Worm (Caenorhabditis elegans) whole organism, young adult: ENCODE measurements around the gene bath-42.

Source experiments
- B0035.1 ChIP-seq: sonication (generic microtip); optimal IDR thresholded peaks from 2 replicates; lab custom pipeline; 2016; ENCODE audit warnings: missing genetic modification characterization, mild to moderate bottlenecking, missing compliant biosample characterization, missing genotype, missing genetic modification reagents
- C17E4.6 ChIP-seq: fragments of 200-800 bp; sonication (Bioruptor generic); IDR thresholded peaks from 2 replicates; pipeline ENCODE4 v1.3.6; 2022; ENCODE audit warnings: missing genetic modification reagents, missing genetic modification characterization, missing compliant biosample characterization
- F23B12.7 ChIP-seq: sonication (generic microtip); optimal IDR thresholded peaks from 2 replicates; lab custom pipeline; 2017; ENCODE audit warnings: missing genetic modification characterization, mild to moderate bottlenecking, missing compliant biosample characterization, antibody characterized with exemption, moderate library complexity; ENCODE audit not compliant: insufficient read depth
- F39B2.1 ChIP-seq: fragments of 200-800 bp; sonication (Bioruptor generic); IDR thresholded peaks from 2 replicates; pipeline ENCODE4 v1.3.6; 2022; ENCODE audit warnings: missing genetic modification reagents, missing genetic modification characterization, missing compliant biosample characterization
- F49E8.2 ChIP-seq: sonication (generic microtip); optimal IDR thresholded peaks from 3 replicates; lab custom pipeline; 2017; ENCODE audit warnings: missing genetic modification characterization, mild to moderate bottlenecking, missing compliant biosample characterization, antibody characterized with exemption, moderate library complexity; ENCODE audit not compliant: insufficient read depth
- F52B5.7 ChIP-seq: sonication (generic microtip); optimal IDR thresholded peaks from 2 replicates; lab custom pipeline; 2016; ENCODE audit warnings: mild to moderate bottlenecking, missing genetic modification characterization, missing compliant biosample characterization
- F57C9.4 ChIP-seq: sonication (generic microtip); optimal IDR thresholded peaks from 2 replicates; lab custom pipeline; 2017; ENCODE audit warnings: mild to moderate bottlenecking, missing genetic modification characterization, missing compliant biosample characterization
- T07F8.4 ChIP-seq: sonication (generic microtip); optimal IDR thresholded peaks from 2 replicates; lab custom pipeline; 2016; ENCODE audit warnings: mild to moderate bottlenecking, missing genetic modification characterization, moderate library complexity, missing compliant biosample characterization
- Y53G8AR.9 ChIP-seq: fragments of 200-800 bp; sonication (Bioruptor generic); conservative IDR thresholded peaks from 2 replicates; pipeline ENCODE4 v1.3.6; 2022; ENCODE audit warnings: missing genetic modification reagents, missing genetic modification characterization, missing compliant biosample characterization
- Y67H2A.10 ChIP-seq: fragments of 200-800 bp; sonication (Bioruptor generic); conservative IDR thresholded peaks from 2 replicates; pipeline ENCODE4 v1.3.6; 2022; ENCODE audit warnings: missing genetic modification reagents, missing genetic modification characterization, missing compliant biosample characterization
- ZK185.1 ChIP-seq: sonication (generic microtip); optimal IDR thresholded peaks from 2 replicates; lab custom pipeline; 2016; ENCODE audit warnings: mild to moderate bottlenecking, missing genetic modification characterization, missing compliant biosample characterization; ENCODE audit not compliant: poor library complexity, severe bottlenecking
- ama-1 ChIP-seq, 3 experiments: fragments of 150-350 bp in 1 of 3; sonication (generic microtip) in 2 of 3; optimal IDR thresholded peaks; 2 replicates each; lab custom pipeline; 2014 to 2018; ENCODE audit warnings: missing biosample characterization in 2 of 3, missing genetic modification characterization in 2 of 3, missing genetic modification reagents in 2 of 3
- aptf-2 ChIP-seq: fragments of 200-800 bp; sonication (Bioruptor generic); conservative IDR thresholded peaks from 2 replicates; pipeline ENCODE4 v1.3.6; 2022; ENCODE audit warnings: missing genetic modification reagents, missing genetic modification characterization, missing compliant biosample characterization
- aptf-3 ChIP-seq: fragments of 200-800 bp; sonication (Bioruptor generic); IDR thresholded peaks from 2 replicates; pipeline ENCODE4 v1.3.6; 2022; ENCODE audit warnings: missing genetic modification characterization, missing compliant biosample characterization
- athp-1 ChIP-seq: sonication (generic microtip); optimal IDR thresholded peaks from 2 replicates; lab custom pipeline; 2017; ENCODE audit warnings: mild to moderate bottlenecking, missing genetic modification characterization, missing compliant biosample characterization
- cebp-2 ChIP-seq: fragments of 200-800 bp; sonication (Bioruptor generic); IDR thresholded peaks from 2 replicates; pipeline ENCODE4 v1.3.6; 2022; ENCODE audit warnings: missing genetic modification characterization, missing compliant biosample characterization
- ceh-91 ChIP-seq: fragments of 200-800 bp; sonication (Bioruptor generic); IDR thresholded peaks from 2 replicates; pipeline ENCODE4 v1.3.6; 2022; ENCODE audit warnings: missing genetic modification reagents, missing genetic modification characterization, missing compliant biosample characterization
- dpl-1 ChIP-seq: fragments of 150-350 bp; optimal IDR thresholded peaks from 2 replicates; lab custom pipeline; 2014; ENCODE audit warnings: missing biosample characterization, missing genetic modification reagents, missing genetic modification characterization
- egrh-3 ChIP-seq: fragments of 200-800 bp; sonication (Bioruptor generic); IDR thresholded peaks from 2 replicates; pipeline ENCODE4 v1.3.6; 2022; ENCODE audit warnings: missing genetic modification reagents, missing genetic modification characterization, missing compliant biosample characterization
- fkh-3 ChIP-seq: sonication (generic microtip); optimal IDR thresholded peaks from 2 replicates; lab custom pipeline; 2016; ENCODE audit warnings: mild to moderate bottlenecking, missing genetic modification characterization, missing compliant biosample characterization
- him-1 ChIP-seq: sonication (generic microtip); optimal IDR thresholded peaks from 2 replicates; lab custom pipeline; 2016; ENCODE audit warnings: missing genotype, missing genetic modification reagents, missing genetic modification characterization, missing compliant biosample characterization
- hrde-1 ChIP-seq: sonication (generic microtip); optimal IDR thresholded peaks from 2 replicates; lab custom pipeline; 2016; ENCODE audit warnings: missing genetic modification characterization, mild to moderate bottlenecking, missing compliant biosample characterization, moderate library complexity, missing genotype, missing genetic modification reagents, borderline replicate concordance
- lag-1 ChIP-seq: fragments of 200-800 bp; sonication (Bioruptor generic); IDR thresholded peaks from 2 replicates; pipeline ENCODE4 v1.3.6; 2022; ENCODE audit warnings: missing genetic modification reagents, missing genetic modification characterization, missing compliant biosample characterization
- let-607 ChIP-seq, 2 experiments: fragments of 200-800 bp in 1 of 2; sonication (Bioruptor generic) in 1 of 2; sonication (generic microtip) in 1 of 2; optimal IDR thresholded peaks; 2 replicates each; lab custom pipeline; 2016 to 2018; ENCODE audit warnings: mild to moderate bottlenecking in 2 of 2, missing compliant biosample characterization in 2 of 2, missing genetic modification characterization in 2 of 2, moderate library complexity in 2 of 2, missing genotype in 1 of 2
- lin-26 ChIP-seq: fragments of 200-800 bp; sonication (Bioruptor generic); IDR thresholded peaks from 2 replicates; pipeline ENCODE4 v1.3.6; 2022; ENCODE audit warnings: missing genetic modification reagents, missing genetic modification characterization, missing compliant biosample characterization
- lin-54 ChIP-seq: fragments of 200-800 bp; sonication (Bioruptor generic); optimal IDR thresholded peaks from 2 replicates; lab custom pipeline; 2018; ENCODE audit warnings: mild to moderate bottlenecking, missing genetic modification characterization, missing compliant biosample characterization
- madf-10 ChIP-seq: sonication (generic microtip); optimal IDR thresholded peaks from 2 replicates; lab custom pipeline; 2016; ENCODE audit warnings: mild to moderate bottlenecking, missing genetic modification characterization, missing compliant biosample characterization
- madf-8 ChIP-seq: fragments of 200-800 bp; sonication (Bioruptor generic); conservative IDR thresholded peaks from 2 replicates; pipeline ENCODE4 v1.3.6; 2022; ENCODE audit warnings: missing genetic modification reagents, missing genetic modification characterization, missing compliant biosample characterization
- mcd-1 ChIP-seq: fragments of 200-800 bp; sonication (Bioruptor generic); IDR thresholded peaks from 2 replicates; pipeline ENCODE4 v1.3.6; 2022; ENCODE audit warnings: missing genetic modification reagents, missing genetic modification characterization, missing compliant biosample characterization
- nfya-2 ChIP-seq: fragments of 200-800 bp; sonication (Bioruptor generic); IDR thresholded peaks from 2 replicates; pipeline ENCODE4 v1.3.6; 2022; ENCODE audit warnings: missing genetic modification reagents, missing genetic modification characterization, missing compliant biosample characterization
- pbrm-1 ChIP-seq: fragments of 200-800 bp; sonication (Bioruptor generic); IDR thresholded peaks from 2 replicates; pipeline ENCODE4 v1.3.6; 2022; ENCODE audit warnings: missing genetic modification reagents, missing genetic modification characterization, missing compliant biosample characterization
- rcor-1 ChIP-seq: fragments of 200-800 bp; sonication (Bioruptor generic); IDR thresholded peaks from 2 replicates; pipeline ENCODE4 v1.3.6; 2022; ENCODE audit warnings: missing genetic modification reagents, missing genetic modification characterization, missing compliant biosample characterization
- sea-2 ChIP-seq: fragments of 200-800 bp; sonication (Bioruptor generic); IDR thresholded peaks from 2 replicates; pipeline ENCODE4 v1.3.6; 2022; ENCODE audit warnings: missing genetic modification characterization, missing compliant biosample characterization
- sptf-2 ChIP-seq: fragments of 200-800 bp; sonication (Bioruptor generic); optimal IDR thresholded peaks from 2 replicates; lab custom pipeline; 2018; ENCODE audit warnings: mild to moderate bottlenecking, missing genetic modification characterization, missing compliant biosample characterization
- tbx-9 ChIP-seq: sonication (generic microtip); optimal IDR thresholded peaks from 2 replicates; lab custom pipeline; 2016; ENCODE audit warnings: borderline replicate concordance, missing genetic modification characterization, inconsistent platforms, missing compliant biosample characterization
- xnd-1 ChIP-seq: sonication (generic microtip); optimal IDR thresholded peaks from 2 replicates; lab custom pipeline; 2016; ENCODE audit warnings: missing genotype, missing genetic modification reagents, missing genetic modification characterization, missing compliant biosample characterization
- zim-3 ChIP-seq: sonication (generic microtip); optimal IDR thresholded peaks from 2 replicates; lab custom pipeline; 2017; ENCODE audit warnings: mild to moderate bottlenecking, missing genetic modification characterization, moderate library complexity, missing compliant biosample characterization
- ztf-6 ChIP-seq: fragments of 200-800 bp; sonication (Bioruptor generic); IDR thresholded peaks from 2 replicates; pipeline ENCODE4 v1.3.6; 2022; ENCODE audit warnings: missing genetic modification reagents, missing genetic modification characterization, missing compliant biosample characterization

The bath-42 gene

ce11 chrIII:8185130-8185529 is 21.9 kb upstream of the bath-42 start:
- no peak for TF ChIP-seq aptf-2 (GFP tag; lab: Robert Waterston, UW)
- TF ChIP-seq fkh-3 (tag; lab: Kevin White, UChicago), result no peak
- TF ChIP-seq C17E4.6 (GFP tag; lab: Robert Waterston, UW), result no peak
- no peak for TF ChIP-seq F49E8.2 (tag; lab: Kevin White, UChicago)
- no peak for TF ChIP-seq let-607 (tag; optimal IDR thresholded peaks at IDR 0.05; lab: Kevin White, UChicago)
- no peak for TF ChIP-seq sptf-2
- TF ChIP-seq ZK185.1 (tag; lab: Kevin White, UChicago), result no peak
- TF ChIP-seq lin-26 (GFP tag; lab: Robert Waterston, UW), result no peak
- no peak for TF ChIP-seq F52B5.7 (tag; lab: Kevin White, UChicago)
- no peak for TF ChIP-seq egrh-3

DNA sequence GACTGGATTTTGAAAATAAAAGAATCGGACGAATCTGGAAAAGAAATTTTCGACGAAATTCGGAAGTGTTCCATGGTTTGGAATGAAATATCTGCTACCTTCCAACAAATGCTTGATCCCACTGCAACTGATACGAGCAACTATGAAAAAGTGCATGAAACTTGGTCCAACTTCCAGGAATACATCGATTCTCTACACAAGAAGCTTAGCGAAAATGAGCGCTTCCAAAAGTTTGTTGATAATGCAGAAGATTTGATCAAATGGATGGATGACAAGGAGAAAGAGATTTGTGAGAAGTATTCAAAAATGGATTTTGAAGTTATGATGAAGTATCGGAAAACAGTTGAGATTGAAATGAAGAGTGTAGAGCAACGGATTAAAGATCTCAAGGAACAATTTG is 19.4 kb upstream of the bath-42 start:
- TF ChIP-seq ZK185.1 (tag; lab: Kevin White, UChicago) (no peak), hrde-1 (tag; lab: Kevin White, UChicago) (no peak), pbrm-1 (no peak), tbx-9 (tag; lab: Kevin White, UChicago) (no peak), ztf-6 (GFP tag; lab: Robert Waterston, UW) (no peak), cebp-2 (no peak)

DNA sequence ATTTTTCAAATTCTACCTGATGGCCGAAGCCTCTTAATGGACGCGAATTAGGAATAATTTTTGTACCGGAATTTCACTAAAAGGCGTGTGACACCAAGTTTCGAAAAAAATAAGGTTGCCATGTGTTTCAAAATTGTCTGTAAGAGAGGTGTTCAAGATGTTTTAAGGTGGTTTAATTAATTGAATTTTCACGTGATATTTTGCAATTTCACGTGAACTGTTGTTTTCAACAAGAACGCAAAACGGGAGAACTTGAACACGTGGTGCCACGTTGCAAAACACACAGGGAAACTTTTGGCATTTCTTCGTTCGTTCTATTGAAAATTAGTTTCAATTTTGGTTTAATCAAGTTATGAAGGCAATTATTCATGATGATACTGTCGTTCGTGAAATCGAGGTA is 18.4 kb upstream of the bath-42 start, which contains the start of gene spc-2:
TSS of gene spc-2 (plus strand) at position 301 of the 400 bp plus-strand sequence.
- no peak for TF ChIP-seq aptf-3 (GFP tag; lab: Robert Waterston, UW)
- no peak for TF ChIP-seq lag-1 (GFP tag; lab: Robert Waterston, UW)
- TF ChIP-seq lin-54, result no peak
- TF ChIP-seq sea-2 (GFP tag; lab: Robert Waterston, UW), result no peak
- TF ChIP-seq F23B12.7 (tag; lab: Kevin White, UChicago), result no peak
- TF ChIP-seq athp-1 (tag; lab: Kevin White, UChicago), result no peak
- TF ChIP-seq rcor-1, result no peak
- TF ChIP-seq Y53G8AR.9 (GFP tag; lab: Robert Waterston, UW), result no peak
- TF ChIP-seq zim-3, result no peak

- TF ChIP-seq F39B2.1 (GFP tag; lab: Robert Waterston, UW), result no peak
- TF ChIP-seq him-1, result no peak
- TF ChIP-seq athp-1 (tag; lab: Kevin White, UChicago), result no peak
- TF ChIP-seq nfya-2, result no peak
- TF ChIP-seq xnd-1, result no peak
- no peak for TF ChIP-seq Y67H2A.10 (GFP tag; lab: Robert Waterston, UW)
These were observed 15.7 kb upstream of the bath-42 start, which contains the start of gene C50C3.5 for ce11 chrIII:8178924-8179323. C50C3.5 (plus strand) TSS chrIII:8179224.

DNA sequence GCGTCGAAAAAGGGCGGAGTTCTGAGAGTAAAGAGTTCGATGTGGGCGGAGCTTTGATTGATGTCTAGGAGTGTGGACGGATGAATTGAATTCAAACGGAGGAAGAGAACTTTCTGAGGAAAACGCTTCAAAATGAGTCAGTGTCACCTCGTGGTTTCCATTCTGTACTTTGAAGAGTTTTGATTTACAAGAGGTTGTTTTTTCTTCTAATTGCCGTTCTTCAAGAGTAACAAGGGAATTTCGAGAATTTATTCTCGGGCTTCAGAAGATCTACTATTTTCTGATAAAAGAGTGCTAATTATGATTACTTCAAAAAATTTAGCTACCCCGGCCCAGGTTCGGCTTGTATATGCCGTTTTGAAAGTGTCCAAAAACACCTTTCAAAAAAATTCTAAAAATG is 13.1 kb upstream of the bath-42 start, which contains the start of gene C50C3.12:
TSS of gene C50C3.12 (plus strand) at position 301 of the 400 bp plus-strand sequence.
- TF ChIP-seq madf-10 (tag; lab: Kevin White, UChicago) (no peak), B0035.1 (tag; lab: Kevin White, UChicago) (no peak), pbrm-1 (no peak), ama-1 (optimal IDR thresholded peaks at IDR 0.05; lab: Kevin White, UChicago) (no peak), ama-1 (GFP tag; optimal IDR thresholded peaks at IDR 0.05; lab: Kevin White, UChicago) (no peak), dpl-1 (GFP tag; lab: Kevin White, UChicago) (no peak), T07F8.4 (tag; lab: Kevin White, UChicago) (no peak), lin-54 (no peak), F57C9.4 (tag; lab: Kevin White, UChicago) (no peak), madf-8 (GFP tag; lab: Robert Waterston, UW) (no peak), mcd-1 (GFP tag; lab: Robert Waterston, UW) (no peak), ceh-91 (GFP tag; lab: Robert Waterston, UW) (no peak), zim-3 (no peak)
